Fruit fly (Drosophila melanogaster) whole organism, prepupa: ENCODE measurements around the gene CG17249.

Experiments used
- Blimp-1 ChIP-seq: fragments of 200-800 bp; sonication (Bioruptor generic); optimal IDR thresholded peaks from 3 replicates; lab custom pipeline; 2017; ENCODE audit warnings: missing biosample characterization, missing genetic modification characterization, mild to moderate bottlenecking, moderate library complexity, missing genetic modification reagents
- CG6808 ChIP-seq: fragments of 200-800 bp; sonication (Bioruptor generic); optimal IDR thresholded peaks from 3 replicates; lab custom pipeline; 2017; ENCODE audit warnings: missing biosample characterization, missing genetic modification characterization, mild to moderate bottlenecking, moderate library complexity, missing genetic modification reagents
- CG8319 ChIP-seq: fragments of 200-800 bp; sonication (Bioruptor generic); optimal IDR thresholded peaks from 3 replicates; lab custom pipeline; 2016; ENCODE audit warnings: missing biosample characterization, missing genetic modification characterization
- Sox15 ChIP-seq: fragments of 200-800 bp; sonication (Bioruptor generic); optimal IDR thresholded peaks from 3 replicates; lab custom pipeline; 2016; ENCODE audit warnings: missing biosample characterization, missing genetic modification characterization

dm6 chr3L:1636886-1637285 lies 10.4 kb downstream of the CG17249 start:
- TF ChIP-seq Blimp-1 (GFP tag; lab: Kevin White, UChicago) = no peak
- no peak for TF ChIP-seq CG6808 (GFP tag; lab: Kevin White, UChicago)
- TF ChIP-seq CG8319 (GFP tag; lab: Kevin White, UChicago) = no peak
- TF ChIP-seq Sox15 (GFP tag; lab: Kevin White, UChicago) = no peak
